Worm (Caenorhabditis elegans) whole organism, L1 larva: Measurements from ENCODE around the gene T04A8.8.

Experiments used
- C34B4.2 ChIP-seq: sonication (generic microtip); optimal IDR thresholded peaks from 2 replicates; lab custom pipeline; 2017; ENCODE audit warnings: mild to moderate bottlenecking, missing genetic modification characterization, missing compliant biosample characterization
- Y116A8C.19 ChIP-seq: sonication (generic microtip); optimal IDR thresholded peaks from 2 replicates; lab custom pipeline; 2016; ENCODE audit warnings: missing compliant biosample characterization, missing genetic modification characterization, borderline replicate concordance
- aly-2 ChIP-seq: fragments of 150-350 bp; optimal IDR thresholded peaks from 2 replicates; lab custom pipeline; 2014; ENCODE audit warnings: missing biosample characterization, missing genetic modification characterization
- ama-1 ChIP-seq: fragments of 150-350 bp; optimal IDR thresholded peaks from 2 replicates; lab custom pipeline; 2014
- ceh-8 ChIP-seq: fragments of 200-800 bp; sonication (Bioruptor generic); optimal IDR thresholded peaks from 2 replicates; lab custom pipeline; 2018; ENCODE audit warnings: mild to moderate bottlenecking, missing genetic modification characterization, moderate library complexity, missing compliant biosample characterization
- ceh-90 ChIP-seq: sonication (generic microtip); optimal IDR thresholded peaks from 2 replicates; lab custom pipeline; 2016; ENCODE audit warnings: missing genetic modification characterization, missing compliant biosample characterization
- ces-1 ChIP-seq: fragments of 150-350 bp; optimal IDR thresholded peaks from 2 replicates; lab custom pipeline; 2014; ENCODE audit warnings: missing biosample characterization, missing genetic modification reagents, missing genetic modification characterization
- dpl-1 ChIP-seq, 3 experiments: fragments of 150-350 bp in 2 of 3; sonication (generic microtip) in 1 of 3; optimal IDR thresholded peaks; 2 replicates each; lab custom pipeline; 2014 to 2017; ENCODE audit warnings: missing biosample characterization in 3 of 3, missing genetic modification characterization in 3 of 3, missing genetic modification reagents in 3 of 3
- efl-1 ChIP-seq, 4 experiments: fragments of 150-350 bp; optimal IDR thresholded peaks in 3 of 4; peaks in 1 of 4; 1 replicate in 1 of 4; 2 replicates in 3 of 4; lab custom pipeline; 2014; ENCODE audit warnings: missing biosample characterization in 2 of 4, missing genetic modification characterization in 2 of 4, missing genetic modification reagents in 2 of 4
- efl-3 ChIP-seq: fragments of 200-800 bp; sonication (Bioruptor generic); optimal IDR thresholded peaks from 2 replicates; lab custom pipeline; 2018; ENCODE audit warnings: mild to moderate bottlenecking, missing genetic modification characterization, missing compliant biosample characterization
- elt-2 ChIP-seq: sonication (generic microtip); optimal IDR thresholded peaks from 2 replicates; lab custom pipeline; 2016; ENCODE audit warnings: missing genetic modification characterization, mild to moderate bottlenecking, inconsistent platforms, missing compliant biosample characterization, missing genetic modification reagents
- elt-3 ChIP-seq, 6 experiments: fragments of 150-350 bp in 1 of 6; sonication (generic microtip); optimal IDR thresholded peaks; 2 replicates each; lab custom pipeline; 2017 to 2018; ENCODE audit warnings: missing biosample characterization in 6 of 6, missing genetic modification characterization in 6 of 6, inconsistent platforms in 1 of 6
- ets-5 ChIP-seq: fragments of 200-800 bp; sonication (Bioruptor generic); IDR thresholded peaks from 2 replicates; pipeline ENCODE4 v1.3.6; 2022; ENCODE audit warnings: missing genetic modification characterization, missing compliant biosample characterization
- fkh-10 ChIP-seq: sonication (generic microtip); optimal IDR thresholded peaks from 2 replicates; lab custom pipeline; 2017; ENCODE audit warnings: missing biosample characterization, missing genetic modification reagents, missing genetic modification characterization
- fkh-4 ChIP-seq: sonication (generic microtip); optimal IDR thresholded peaks from 2 replicates; lab custom pipeline; 2016; ENCODE audit warnings: missing compliant biosample characterization, missing genetic modification characterization, borderline replicate concordance
- hpl-2 ChIP-seq: fragments of 150-350 bp; optimal IDR thresholded peaks from 2 replicates; lab custom pipeline; 2014; ENCODE audit warnings: missing biosample characterization, missing genetic modification reagents, missing genetic modification characterization
- irx-1 ChIP-seq: sonication (generic microtip); optimal IDR thresholded peaks from 2 replicates; lab custom pipeline; 2016; ENCODE audit warnings: missing genetic modification characterization, missing compliant biosample characterization
- isw-1 ChIP-seq: fragments of 200-800 bp; sonication (Bioruptor generic); IDR thresholded peaks from 2 replicates; pipeline ENCODE4 v1.3.6; 2022; ENCODE audit warnings: missing genetic modification characterization, missing compliant biosample characterization
- lin-35 ChIP-seq, 2 experiments: fragments of 150-350 bp; optimal IDR thresholded peaks; 2 replicates each; lab custom pipeline; 2014; ENCODE audit warnings: missing biosample characterization in 2 of 2, missing genetic modification characterization in 2 of 2, missing genetic modification reagents in 2 of 2
- lsy-2 ChIP-seq, 2 experiments: fragments of 150-350 bp; optimal IDR thresholded peaks; 2 replicates each; lab custom pipeline; 2014; ENCODE audit warnings: missing biosample characterization in 2 of 2, missing genetic modification characterization in 2 of 2
- nhr-11 ChIP-seq: fragments of 150-350 bp; optimal IDR thresholded peaks from 2 replicates; lab custom pipeline; 2014; ENCODE audit warnings: missing biosample characterization, missing genetic modification characterization
- nhr-12 ChIP-seq: sonication (generic microtip); optimal IDR thresholded peaks from 2 replicates; lab custom pipeline; 2017; ENCODE audit warnings: missing biosample characterization, missing genetic modification characterization
- nhr-237 ChIP-seq: fragments of 150-350 bp; optimal IDR thresholded peaks from 2 replicates; lab custom pipeline; 2014; ENCODE audit warnings: missing biosample characterization, missing genetic modification characterization
- nhr-47 ChIP-seq: sonication (generic microtip); optimal IDR thresholded peaks from 2 replicates; lab custom pipeline; 2016; ENCODE audit warnings: mild to moderate bottlenecking, missing genetic modification characterization, moderate library complexity, missing compliant biosample characterization
- nhr-85 ChIP-seq: sonication (generic microtip); peaks from one replicate; lab custom pipeline; 2016; ENCODE audit warnings: missing genetic modification characterization, inconsistent platforms, missing compliant biosample characterization
- nhr-90 ChIP-seq: sonication (generic microtip); optimal IDR thresholded peaks from 2 replicates; lab custom pipeline; 2016; ENCODE audit warnings: mild to moderate bottlenecking, missing genetic modification characterization, missing compliant biosample characterization; ENCODE audit not compliant: poor library complexity
- pax-3 ChIP-seq: fragments of 200-800 bp; sonication (Bioruptor generic); optimal IDR thresholded peaks from 2 replicates; lab custom pipeline; 2018; ENCODE audit warnings: mild to moderate bottlenecking, missing genetic modification characterization, moderate library complexity, missing compliant biosample characterization
- rnt-1 ChIP-seq: sonication (generic microtip); optimal IDR thresholded peaks from 2 replicates; lab custom pipeline; 2016; ENCODE audit warnings: mild to moderate bottlenecking, missing genetic modification characterization, moderate library complexity, missing compliant biosample characterization
- snpc-4 ChIP-seq: fragments of 150-350 bp; optimal IDR thresholded peaks from 2 replicates; lab custom pipeline; 2014; ENCODE audit warnings: missing biosample characterization, missing genetic modification characterization
- sox-4 ChIP-seq: sonication (generic microtip); optimal IDR thresholded peaks from 2 replicates; lab custom pipeline; 2016; ENCODE audit warnings: missing genetic modification characterization, missing compliant biosample characterization
- unc-130 ChIP-seq: fragments of 150-350 bp; optimal IDR thresholded peaks from 2 replicates; lab custom pipeline; 2017; ENCODE audit warnings: missing biosample characterization, missing genetic modification characterization, inconsistent platforms
- unc-86 ChIP-seq: sonication (generic microtip); optimal IDR thresholded peaks from 2 replicates; lab custom pipeline; 2016; ENCODE audit warnings: missing genetic modification characterization, missing compliant biosample characterization
- unc-98 ChIP-seq: fragments of 200-800 bp; sonication (Bioruptor generic); IDR thresholded peaks from 2 replicates; pipeline ENCODE4 v1.3.6; 2022; ENCODE audit warnings: missing genetic modification characterization, missing compliant biosample characterization
- vab-15 ChIP-seq: sonication (generic microtip); optimal IDR thresholded peaks from 2 replicates; lab custom pipeline; 2017; ENCODE audit warnings: missing genotype, mild to moderate bottlenecking, missing genetic modification characterization, missing compliant biosample characterization
- xbp-1 ChIP-seq: sonication (generic microtip); optimal IDR thresholded peaks from 2 replicates; lab custom pipeline; 2016; ENCODE audit warnings: missing genetic modification characterization, missing compliant biosample characterization
- zip-4 ChIP-seq: fragments of 200-800 bp; sonication (Bioruptor generic); optimal IDR thresholded peaks from 2 replicates; lab custom pipeline; 2018; ENCODE audit warnings: mild to moderate bottlenecking, missing genetic modification characterization, moderate library complexity, missing compliant biosample characterization
- ztf-4 ChIP-seq: fragments of 150-350 bp; optimal IDR thresholded peaks from 2 replicates; lab custom pipeline; 2014; ENCODE audit warnings: missing biosample characterization, missing genetic modification characterization

Gene T04A8.8

ce11 chrIII:4649811-4650544, 43.8 kb upstream of the T04A8.8 start, which contains the start of gene ppm-2 (continued):
- TF ChIP-seq efl-1 (optimal IDR thresholded peaks at IDR 0.05; lab: Kevin White, UChicago) (no peak), efl-1 (GFP tag; optimal IDR thresholded peaks at IDR 0.05 in 1 of 2; lab: Kevin White, UChicago) (peak in 1 of 2 experiments; percentile 37), ama-1 (lab: Kevin White, UChicago) (peak; percentile 48), zip-4 (GFP tag; lab: Kevin White, UChicago) (no peak), ztf-4 (tag; lab: Kevin White, UChicago) (no peak), ceh-8 (GFP tag; lab: Kevin White, UChicago) (no peak), xbp-1 (tag; lab: Kevin White, UChicago) (no peak), ceh-90 (tag; lab: Kevin White, UChicago) (no peak), rnt-1 (tag; lab: Kevin White, UChicago) (no peak), pax-3 (tag; lab: Kevin White, UChicago) (no peak), efl-3 (GFP tag; lab: Kevin White, UChicago) (no peak), unc-130 (tag; lab: Kevin White, UChicago) (no peak)
- TF ChIP-seq, all 84 proteins: peak for 8

- no peak for TF ChIP-seq unc-98
- TF ChIP-seq ama-1 (lab: Kevin White, UChicago) = no peak
- TF ChIP-seq ets-5 (GFP tag; lab: Robert Waterston, UW) = no peak
- no peak for TF ChIP-seq elt-3 (tag; optimal IDR thresholded peaks at IDR 0.05; lab: Kevin White, UChicago)
- TF ChIP-seq nhr-47 (tag; lab: Kevin White, UChicago) = no peak
- TF ChIP-seq unc-86 (tag; lab: Kevin White, UChicago) = no peak
- no peak for TF ChIP-seq Y116A8C.19
- TF ChIP-seq zip-4 (GFP tag; lab: Kevin White, UChicago) = no peak
- TF ChIP-seq aly-2 = no peak
- no peak for TF ChIP-seq hpl-2
- no peak for TF ChIP-seq snpc-4 (tag; lab: Kevin White, UChicago)
- no peak for TF ChIP-seq lsy-2 (tag; optimal IDR thresholded peaks at IDR 0.05; lab: Kevin White, UChicago)
- no peak for TF ChIP-seq elt-2 (tag; lab: Kevin White, UChicago)
- no peak for TF ChIP-seq nhr-12 (tag; lab: Kevin White, UChicago)
- no peak for TF ChIP-seq irx-1 (tag; lab: Kevin White, UChicago)
- no peak for TF ChIP-seq lin-35 (GFP tag; optimal IDR thresholded peaks at IDR 0.05; lab: Kevin White, UChicago)
These were observed 40.4 kb upstream of the T04A8.8 start for ce11 chrIII:4653374-4653773.

- TF ChIP-seq fkh-4 (tag; lab: Kevin White, UChicago) (no peak), elt-2 (tag; lab: Kevin White, UChicago) (peak; percentile 0), nhr-85 (tag; lab: Kevin White, UChicago) (peak; percentile 47)
These were observed 39.9 kb upstream of the T04A8.8 start for ce11 chrIII:4653912-4654311.

ce11 chrIII:4655402-4655801, 38.4 kb upstream of the T04A8.8 start, which contains the start of gene T23F11.2:
TSS of gene T23F11.2 (minus strand) at chrIII:4655502.
- TF ChIP-seq ces-1 = no peak
- no peak for TF ChIP-seq nhr-11
- TF ChIP-seq vab-15 (tag; lab: Kevin White, UChicago) = no peak
- TF ChIP-seq nhr-90 = no peak
- no peak for TF ChIP-seq fkh-10
- no peak for TF ChIP-seq elt-2 (tag; lab: Kevin White, UChicago)
- no peak for TF ChIP-seq dpl-1 (GFP tag; optimal IDR thresholded peaks at IDR 0.05; lab: Kevin White, UChicago)
- no peak for TF ChIP-seq isw-1 (GFP tag; lab: Robert Waterston, UW)
- no peak for TF ChIP-seq rnt-1 (tag; lab: Kevin White, UChicago)
- TF ChIP-seq fkh-4 (tag; lab: Kevin White, UChicago) = no peak
- TF ChIP-seq C34B4.2 (tag; lab: Kevin White, UChicago) = no peak
- no peak for TF ChIP-seq nhr-237 (tag; lab: Kevin White, UChicago)
- TF ChIP-seq sox-4 = no peak
- TF ChIP-seq snpc-4 (tag; lab: Kevin White, UChicago) = no peak
